Fruit fly (Drosophila melanogaster): ENCODE results near the gene Obp99b.

Gene Obp99b

dm6 chr3R:29681241-29681640 is 35.5 kb downstream of the Obp99b start:
- no peak for TF ChIP-seq HLH106 (tag; optimal IDR thresholded peaks at IDR 0.05)
- TF ChIP-seq brk (GFP tag; optimal IDR thresholded peaks at IDR 0.05): no peak
- no peak for TF ChIP-seq jim (GFP tag; optimal IDR thresholded peaks at IDR 0.05)
- no peak for TF ChIP-seq sv (GFP tag; optimal IDR thresholded peaks at IDR 0.05)
- TF ChIP-seq dsf (GFP tag; optimal IDR thresholded peaks at IDR 0.05; ENCODE audit: borderline replicate concordance): no peak
- TF ChIP-seq woc (GFP tag; optimal IDR thresholded peaks at IDR 0.05): no peak
- TF ChIP-seq CrebA (GFP tag; optimal IDR thresholded peaks at IDR 0.05; ENCODE audit: borderline replicate concordance): no peak
- TF ChIP-seq Jra (GFP tag; optimal IDR thresholded peaks at IDR 0.05): no peak
- no peak for TF ChIP-seq usp (GFP tag; optimal IDR thresholded peaks at IDR 0.05)
- no peak for TF ChIP-seq Sp1 (GFP tag; optimal IDR thresholded peaks at IDR 0.05)
- no peak for TF ChIP-seq Vsx2 (GFP tag; optimal IDR thresholded peaks at IDR 0.05; ENCODE audit: partially characterized antibody)

dm6 chr3R:29675333-29675732 is 41.4 kb downstream of the Obp99b start, which contains the start of the genes Bub3 and Cap-D2:
Gene Bub3 (minus strand): TSS chr3R:29675421.
Gene Cap-D2 (plus strand): TSS chr3R:29675651.
- peak; percentile 63 for TF ChIP-seq br (GFP tag; optimal IDR thresholded peaks at IDR 0.05)
- no peak for TF ChIP-seq pan (optimal IDR thresholded peaks at IDR 0.05)
- peak; percentile 61 for TF ChIP-seq sv (GFP tag; optimal IDR thresholded peaks at IDR 0.05)
- TF ChIP-seq dsf (GFP tag; optimal IDR thresholded peaks at IDR 0.05; ENCODE audit: borderline replicate concordance): no peak
- TF ChIP-seq Sp1 (GFP tag; optimal IDR thresholded peaks at IDR 0.05): peak; percentile 59
- peak; percentile 83 for TF ChIP-seq h (GFP tag; optimal IDR thresholded peaks at IDR 0.05)
- peak; percentile 41 for TF ChIP-seq OdsH (GFP tag; optimal IDR thresholded peaks at IDR 0.05)
- peak; percentile 69 for TF ChIP-seq rgr (GFP tag; optimal IDR thresholded peaks at IDR 0.05)
- peak; percentile 71 for TF ChIP-seq fru (GFP tag; optimal IDR thresholded peaks at IDR 0.05)
- no peak for TF ChIP-seq jim (GFP tag; optimal IDR thresholded peaks at IDR 0.05)
- TF ChIP-seq foxo (GFP tag; optimal IDR thresholded peaks at IDR 0.05): peak in 1 of 2 experiments; percentile 77
- peak; percentile 70 for TF ChIP-seq ey (GFP tag; optimal IDR thresholded peaks at IDR 0.05)
- peak; percentile 28 for TF ChIP-seq Myc (optimal IDR thresholded peaks at IDR 0.05)
- no peak for TF ChIP-seq N (GFP tag; optimal IDR thresholded peaks at IDR 0.05)
- TF ChIP-seq dmrt93B (GFP tag; optimal IDR thresholded peaks at IDR 0.05): peak; percentile 35
- TF ChIP-seq HLH106 (tag; optimal IDR thresholded peaks at IDR 0.05): peak; percentile 55
- TF ChIP-seq Rel (GFP tag; optimal IDR thresholded peaks at IDR 0.05): no peak
- peak; percentile 19 for TF ChIP-seq Rel (tag; optimal IDR thresholded peaks at IDR 0.05)
- no peak for TF ChIP-seq Dif (GFP tag; optimal IDR thresholded peaks at IDR 0.05; ENCODE audit: partially characterized antibody)
- TF ChIP-seq psq (GFP tag; optimal IDR thresholded peaks at IDR 0.05): peak; percentile 25

dm6 chr3R:29672156-29672555 is 44.5 kb downstream of the Obp99b start, which contains the start of gene ppk19:
Gene ppk19 (plus strand): TSS chr3R:29672456.
- no peak for TF ChIP-seq dmrt93B (GFP tag; optimal IDR thresholded peaks at IDR 0.05)

dm6 chr3R:29671060-29671707 is 45.5 kb downstream of the Obp99b start, which contains the start of gene Obp99a:
Gene Obp99a (plus strand): TSS chr3R:29671657.
- TF ChIP-seq N (GFP tag; optimal IDR thresholded peaks at IDR 0.05): no peak
- peak; percentile 22 for TF ChIP-seq h (GFP tag; optimal IDR thresholded peaks at IDR 0.05)
- no peak for TF ChIP-seq Rel (GFP tag; optimal IDR thresholded peaks at IDR 0.05)
- TF ChIP-seq Rel (tag; optimal IDR thresholded peaks at IDR 0.05): peak; percentile 76
- peak in 1 of 2 experiments; percentile 32 for TF ChIP-seq foxo (GFP tag; optimal IDR thresholded peaks at IDR 0.05)

- TF ChIP-seq ey (GFP tag; optimal IDR thresholded peaks at IDR 0.05): no peak
These were observed 47.9 kb downstream of the Obp99b start, which contains the start of the genes ppk20 and ppk30 for dm6 chr3R:29668777-29669176. Gene ppk20 (minus strand): TSS chr3R:29668877. Gene ppk30 (plus strand): TSS chr3R:29669149.

Data from whole organism, wandering third instar larva.